Worm (Caenorhabditis elegans) whole organism, L4 larva: Measurements from ENCODE around the gene best-19.

Experiments used
- ZK546.5 ChIP-seq, 2 experiments: sonication (generic microtip); optimal IDR thresholded peaks; 2 replicates each; lab custom pipeline; 2017; ENCODE audit warnings: missing biosample characterization in 2 of 2, missing genetic modification characterization in 2 of 2
- daf-8 ChIP-seq: fragments of 200-800 bp; sonication (Bioruptor generic); IDR thresholded peaks from 2 replicates; pipeline ENCODE4 v1.3.6; 2022; ENCODE audit warnings: missing genetic modification characterization, missing compliant biosample characterization
- dmd-8 ChIP-seq: fragments of 200-800 bp; sonication (Bioruptor generic); IDR thresholded peaks from 2 replicates; pipeline ENCODE4 v1.3.6; 2022; ENCODE audit warnings: missing genetic modification characterization, missing compliant biosample characterization
- mdl-1 ChIP-seq, 2 experiments: fragments of 150-350 bp in 1 of 2; sonication (generic microtip) in 1 of 2; optimal IDR thresholded peaks; 2 replicates each; lab custom pipeline; 2014 to 2017; ENCODE audit warnings: missing biosample characterization in 2 of 2, missing genetic modification characterization in 2 of 2
- mep-1 ChIP-seq: fragments of 150-350 bp; sonication (generic microtip); optimal IDR thresholded peaks from 3 replicates; lab custom pipeline; 2014; ENCODE audit warnings: missing biosample characterization, missing genetic modification characterization
- nhr-77 ChIP-seq: fragments of 150-350 bp; optimal IDR thresholded peaks from 2 replicates; lab custom pipeline; 2014; ENCODE audit warnings: missing biosample characterization, missing genetic modification characterization
- skn-1 ChIP-seq: fragments of 150-350 bp; optimal IDR thresholded peaks from 2 replicates; lab custom pipeline; 2014; ENCODE audit warnings: missing biosample characterization, missing genetic modification characterization
- ztf-11 ChIP-seq: fragments of 150-350 bp; optimal IDR thresholded peaks from 2 replicates; lab custom pipeline; 2014; ENCODE audit warnings: missing biosample characterization, missing genetic modification characterization

- TF ChIP-seq mep-1 (tag; lab: Kevin White, UChicago) (no peak), dmd-8 (no peak), daf-8 (no peak), ztf-11 (tag; lab: Kevin White, UChicago) (no peak), nhr-77 (tag; lab: Kevin White, UChicago) (peak; percentile 57), mdl-1 (tag; optimal IDR thresholded peaks at IDR 0.05; lab: Kevin White, UChicago) (no peak), skn-1 (tag; lab: Kevin White, UChicago) (no peak), ZK546.5 (tag; optimal IDR thresholded peaks at IDR 0.05; lab: Kevin White, UChicago) (no peak)
Observed at ce11 chrIV:275146-275545, 8.3 kb upstream of the best-19 start.
